Worm (Caenorhabditis elegans) whole organism, L2 larva: ENCODE data around the gene F53F4.7.

Source experiments
- C34F6.9 ChIP-seq: fragments of 150-350 bp; optimal IDR thresholded peaks from 2 replicates; lab custom pipeline; 2014; ENCODE audit warnings: missing biosample characterization, missing genetic modification characterization
- F13H6.1 ChIP-seq: sonication (generic microtip); optimal IDR thresholded peaks from 2 replicates; lab custom pipeline; 2016; ENCODE audit warnings: missing genetic modification characterization, missing compliant biosample characterization
- R02D3.7 ChIP-seq: fragments of 150-350 bp; optimal IDR thresholded peaks from 2 replicates; lab custom pipeline; 2014; ENCODE audit warnings: missing biosample characterization, missing genetic modification characterization
- ZK546.5 ChIP-seq: sonication (generic microtip); optimal IDR thresholded peaks from 2 replicates; lab custom pipeline; 2017; ENCODE audit warnings: missing biosample characterization, missing genetic modification characterization
- alr-1 ChIP-seq: fragments of 150-350 bp; optimal IDR thresholded peaks from 2 replicates; lab custom pipeline; 2014; ENCODE audit warnings: missing biosample characterization, missing genetic modification characterization
- ama-1 ChIP-seq: fragments of 150-350 bp; optimal IDR thresholded peaks from 2 replicates; lab custom pipeline; 2018; ENCODE audit warnings: inconsistent platforms
- blmp-1 ChIP-seq: sonication (generic microtip); optimal IDR thresholded peaks from 2 replicates; lab custom pipeline; 2017; ENCODE audit warnings: missing genetic modification characterization, mild to moderate bottlenecking, missing compliant biosample characterization, antibody characterized with exemption, moderate library complexity; ENCODE audit not compliant: insufficient read depth
- ceh-16 ChIP-seq: fragments of 150-350 bp; optimal IDR thresholded peaks from 2 replicates; lab custom pipeline; 2014; ENCODE audit warnings: missing biosample characterization, missing genetic modification characterization
- crh-2 ChIP-seq: sonication (generic microtip); optimal IDR thresholded peaks from 2 replicates; lab custom pipeline; 2017; ENCODE audit warnings: missing biosample characterization, missing genetic modification characterization
- dmd-4 ChIP-seq: sonication (generic microtip); optimal IDR thresholded peaks from 2 replicates; lab custom pipeline; 2017; ENCODE audit warnings: missing biosample characterization, missing genetic modification characterization
- egl-27 ChIP-seq: sonication (generic microtip); optimal IDR thresholded peaks from 3 replicates; lab custom pipeline; 2017; ENCODE audit warnings: missing biosample characterization, missing genetic modification reagents, missing genetic modification characterization
- fos-1 ChIP-seq: fragments of 150-350 bp; optimal IDR thresholded peaks from 2 replicates; lab custom pipeline; 2014; ENCODE audit warnings: missing biosample characterization, missing genetic modification characterization
- gmeb-1 ChIP-seq: fragments of 150-350 bp; optimal IDR thresholded peaks from 2 replicates; lab custom pipeline; 2014; ENCODE audit warnings: missing biosample characterization, missing genetic modification characterization
- lin-11 ChIP-seq: fragments of 150-350 bp; sonication (generic microtip); optimal IDR thresholded peaks from 2 replicates; lab custom pipeline; 2014; ENCODE audit warnings: missing biosample characterization, missing genetic modification characterization, inconsistent platforms, mixed read lengths
- lin-39 ChIP-seq: fragments of 150-350 bp; optimal IDR thresholded peaks from 2 replicates; lab custom pipeline; 2014; ENCODE audit warnings: missing biosample characterization, missing genetic modification reagents, missing genetic modification characterization
- mab-5 ChIP-seq: fragments of 150-350 bp; optimal IDR thresholded peaks from 2 replicates; lab custom pipeline; 2014; ENCODE audit warnings: missing biosample characterization, missing genetic modification characterization
- mbf-1 ChIP-seq: sonication (generic microtip); optimal IDR thresholded peaks from 2 replicates; lab custom pipeline; 2017; ENCODE audit warnings: missing biosample characterization, missing genetic modification characterization
- mdl-1 ChIP-seq, 2 experiments: fragments of 150-350 bp in 1 of 2; sonication (generic microtip) in 1 of 2; optimal IDR thresholded peaks; 2 replicates each; lab custom pipeline; 2017; ENCODE audit warnings: missing biosample characterization in 2 of 2, missing genetic modification characterization in 2 of 2
- nhr-12 ChIP-seq: fragments of 150-350 bp; optimal IDR thresholded peaks from 2 replicates; lab custom pipeline; 2014; ENCODE audit warnings: missing biosample characterization, missing genetic modification characterization
- nhr-23 ChIP-seq: fragments of 150-350 bp; optimal IDR thresholded peaks from 2 replicates; lab custom pipeline; 2014; ENCODE audit warnings: missing biosample characterization, missing genetic modification reagents, missing genetic modification characterization
- nhr-237 ChIP-seq: fragments of 150-350 bp; optimal IDR thresholded peaks from 2 replicates; lab custom pipeline; 2014; ENCODE audit warnings: missing biosample characterization, missing genetic modification characterization
- nhr-25 ChIP-seq: fragments of 150-350 bp; sonication (generic microtip); optimal IDR thresholded peaks from 3 replicates; lab custom pipeline; 2014; ENCODE audit warnings: missing biosample characterization, missing genetic modification characterization
- nhr-6 ChIP-seq: fragments of 150-350 bp; optimal IDR thresholded peaks from 2 replicates; lab custom pipeline; 2014; ENCODE audit warnings: missing biosample characterization, missing genetic modification characterization
- peb-1 ChIP-seq: fragments of 150-350 bp; optimal IDR thresholded peaks from 2 replicates; lab custom pipeline; 2014; ENCODE audit warnings: missing biosample characterization, missing genetic modification characterization
- skn-1 ChIP-seq: sonication (generic microtip); optimal IDR thresholded peaks from 2 replicates; lab custom pipeline; 2017; ENCODE audit warnings: missing biosample characterization, missing genetic modification characterization
- sma-3 ChIP-seq: sonication (generic microtip); optimal IDR thresholded peaks from 2 replicates; lab custom pipeline; 2016; ENCODE audit warnings: missing genetic modification reagents, missing genetic modification characterization, missing compliant biosample characterization
- sma-9 ChIP-seq, 2 experiments: fragments of 150-350 bp in 1 of 2; sonication (generic microtip) in 1 of 2; optimal IDR thresholded peaks; 2 replicates each; lab custom pipeline; 2014 to 2016; ENCODE audit warnings: missing genetic modification characterization in 2 of 2, mild to moderate bottlenecking in 1 of 2, missing biosample characterization in 1 of 2, missing compliant biosample characterization in 1 of 2, missing genetic modification reagents in 1 of 2, moderate library complexity in 1 of 2
- unc-62 ChIP-seq: fragments of 150-350 bp; optimal IDR thresholded peaks from 2 replicates; lab custom pipeline; 2014; ENCODE audit warnings: missing biosample characterization, missing genetic modification reagents, missing genetic modification characterization
- zag-1 ChIP-seq: fragments of 150-350 bp; optimal IDR thresholded peaks from 2 replicates; lab custom pipeline; 2014; ENCODE audit warnings: missing biosample characterization, missing genetic modification characterization
- ztf-1 ChIP-seq: fragments of 200-800 bp; sonication (Bioruptor generic); conservative IDR thresholded peaks from 2 replicates; pipeline ENCODE4 v1.3.6; 2022; ENCODE audit warnings: missing genetic modification characterization, missing compliant biosample characterization
- ztf-11 ChIP-seq: sonication (generic microtip); optimal IDR thresholded peaks from 2 replicates; lab custom pipeline; 2017; ENCODE audit warnings: missing biosample characterization, missing genetic modification characterization
- ztf-4 ChIP-seq: fragments of 150-350 bp; optimal IDR thresholded peaks from 2 replicates; lab custom pipeline; 2014; ENCODE audit warnings: missing biosample characterization, missing genetic modification characterization

Gene F53F4.7

DNA sequence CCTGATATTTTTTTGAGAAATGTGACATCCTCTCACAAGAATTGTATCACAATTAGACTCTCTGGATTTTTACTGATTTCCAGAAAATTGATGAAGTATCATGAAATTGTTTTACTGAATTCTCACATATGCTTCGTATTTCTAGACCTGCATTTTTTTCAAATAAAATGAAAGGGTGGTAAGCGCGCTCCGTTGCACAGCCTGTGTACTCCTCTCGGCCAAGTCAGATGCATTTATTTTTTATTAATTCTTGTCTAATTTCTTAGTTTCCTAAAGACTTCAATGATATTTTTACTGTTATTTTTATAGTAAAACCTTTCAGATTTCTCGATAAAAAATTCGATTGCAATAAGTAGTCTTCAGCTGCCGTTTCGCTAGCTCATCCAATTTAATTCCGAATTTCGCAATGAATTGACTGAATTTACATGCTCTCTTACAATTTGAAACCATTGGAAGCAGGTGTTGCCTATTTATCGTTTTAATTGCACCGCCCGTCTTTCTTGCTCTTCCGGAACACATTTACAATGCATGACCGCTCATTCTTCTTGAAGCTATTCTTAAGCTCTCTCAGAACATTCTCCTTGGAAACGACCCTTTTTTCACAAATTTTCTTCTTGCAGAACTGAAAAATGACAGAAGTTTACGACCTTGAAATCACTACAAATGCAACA, 22.1 kb downstream of the F53F4.7 start, which contains the start of gene tbcb-1 (continued):
- TF ChIP-seq lin-11 (tag; lab: Kevin White, UChicago): no peak
- no peak for TF ChIP-seq fos-1 (tag; lab: Kevin White, UChicago)
- TF ChIP-seq, all 48 proteins: peak for 6

ce11 chrV:13589494-13590176, 24.1 kb downstream of the F53F4.7 start, which contains the start of the genes F53F4.2 and F53F4.18:
TSS of gene F53F4.2 (minus strand) at chrV:13589594.
TSS of gene F53F4.18 (plus strand) at chrV:13590126.
- no peak for TF ChIP-seq R02D3.7 (tag; lab: Kevin White, UChicago)
- no peak for TF ChIP-seq zag-1 (tag; lab: Kevin White, UChicago)
- no peak for TF ChIP-seq mbf-1 (tag; lab: Kevin White, UChicago)
- no peak for TF ChIP-seq sma-9 (GFP tag; optimal IDR thresholded peaks at IDR 0.05; lab: Kevin White, UChicago)
- TF ChIP-seq sma-9 (tag; optimal IDR thresholded peaks at IDR 0.05; lab: Kevin White, UChicago): no peak
- no peak for TF ChIP-seq nhr-12 (tag; lab: Kevin White, UChicago)
- TF ChIP-seq nhr-6 (tag; lab: Kevin White, UChicago): no peak
- no peak for TF ChIP-seq nhr-25 (tag; lab: Kevin White, UChicago)
- no peak for TF ChIP-seq ZK546.5 (tag; lab: Kevin White, UChicago)
- no peak for TF ChIP-seq alr-1 (tag; lab: Kevin White, UChicago)
- no peak for TF ChIP-seq skn-1
- no peak for TF ChIP-seq crh-2
- TF ChIP-seq gmeb-1: no peak
- no peak for TF ChIP-seq egl-27 (tag; lab: Kevin White, UChicago)
- no peak for TF ChIP-seq unc-62
- TF ChIP-seq ceh-16 (tag; lab: Kevin White, UChicago): no peak
- TF ChIP-seq sma-3 (GFP tag; lab: Kevin White, UChicago): no peak
- TF ChIP-seq blmp-1: no peak
- no peak for TF ChIP-seq dmd-4 (tag; lab: Kevin White, UChicago)
- TF ChIP-seq mdl-1 (tag; optimal IDR thresholded peaks at IDR 0.05; lab: Kevin White, UChicago): no peak
- no peak for TF ChIP-seq fos-1 (tag; lab: Kevin White, UChicago)
- TF ChIP-seq, all 48 proteins: peak for 0

DNA sequence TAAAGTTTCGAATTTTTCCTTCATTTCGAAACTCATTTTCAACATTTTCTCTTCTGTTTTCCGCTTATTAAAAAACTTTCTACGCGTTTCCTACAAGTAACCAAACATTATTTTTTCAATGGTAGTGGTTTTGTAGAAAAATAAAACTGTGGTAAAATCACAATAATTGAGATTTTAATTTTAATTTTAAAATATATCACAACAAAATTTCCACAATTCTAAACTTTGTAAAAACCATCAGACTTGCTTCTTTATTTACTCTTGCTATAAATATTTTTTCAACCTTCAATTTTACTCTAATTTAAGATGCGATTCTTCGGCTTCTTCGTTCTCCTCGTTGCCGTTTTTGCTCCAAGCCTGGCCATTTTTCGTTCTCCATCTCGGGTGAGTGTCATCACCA, 25.9 kb downstream of the F53F4.7 start, which contains the start of gene F53F4.17:
Gene F53F4.17, plus strand, starts transcription at position 301 of the 400 bp plus-strand sequence.
- no peak for TF ChIP-seq nhr-237 (tag; lab: Kevin White, UChicago)
- no peak for TF ChIP-seq mab-5
- TF ChIP-seq ztf-4 (tag; lab: Kevin White, UChicago): no peak
- TF ChIP-seq ama-1 (lab: Kevin White, UChicago): no peak
- no peak for TF ChIP-seq mdl-1 (tag; optimal IDR thresholded peaks at IDR 0.05; lab: Kevin White, UChicago)
- no peak for TF ChIP-seq nhr-6 (tag; lab: Kevin White, UChicago)
- TF ChIP-seq sma-3 (GFP tag; lab: Kevin White, UChicago): no peak
- TF ChIP-seq unc-62: no peak
- TF ChIP-seq ztf-11 (tag; lab: Kevin White, UChicago): no peak
- no peak for TF ChIP-seq blmp-1
- no peak for TF ChIP-seq nhr-23 (tag; lab: Kevin White, UChicago)
- no peak for TF ChIP-seq peb-1
- no peak for TF ChIP-seq R02D3.7 (tag; lab: Kevin White, UChicago)
- no peak for TF ChIP-seq crh-2
- TF ChIP-seq ZK546.5 (tag; lab: Kevin White, UChicago): no peak

- no peak for TF ChIP-seq mbf-1 (tag; lab: Kevin White, UChicago)
- no peak for TF ChIP-seq ceh-16 (tag; lab: Kevin White, UChicago)
- no peak for TF ChIP-seq zag-1 (tag; lab: Kevin White, UChicago)
- TF ChIP-seq ztf-4 (tag; lab: Kevin White, UChicago): no peak
- TF ChIP-seq blmp-1: no peak
- TF ChIP-seq egl-27 (tag; lab: Kevin White, UChicago): no peak
- no peak for TF ChIP-seq lin-39 (tag; lab: Kevin White, UChicago)
- no peak for TF ChIP-seq ztf-1 (GFP tag; lab: Robert Waterston, UW)
- TF ChIP-seq nhr-6 (tag; lab: Kevin White, UChicago): no peak
- no peak for TF ChIP-seq R02D3.7 (tag; lab: Kevin White, UChicago)
- no peak for TF ChIP-seq C34F6.9 (tag; lab: Kevin White, UChicago)
- no peak for TF ChIP-seq F13H6.1
- no peak for TF ChIP-seq unc-62
- TF ChIP-seq peb-1: no peak
- TF ChIP-seq ZK546.5 (tag; lab: Kevin White, UChicago): no peak
- TF ChIP-seq, all 48 proteins: peak for 0
Measured at ce11 chrV:13584484-13584883, 29.3 kb downstream of the F53F4.7 start, which contains the start of gene F53F4.1. TSS of gene F53F4.1 (plus strand) at chrV:13584784.
